Fruit fly (Drosophila melanogaster) whole organism: ENCODE data around the gene DIP-epsilon.

ENCODE experiments used
- Dll ChIP-seq: fragments of >200 bp; optimal IDR thresholded peaks from 2 replicates; lab custom pipeline; 2017
- pan ChIP-seq: fragments of >200 bp; optimal IDR thresholded peaks from 2 replicates; lab custom pipeline; 2017
- psq ChIP-seq: fragments of >200 bp; optimal IDR thresholded peaks from 2 replicates; lab custom pipeline; 2017

DNA sequence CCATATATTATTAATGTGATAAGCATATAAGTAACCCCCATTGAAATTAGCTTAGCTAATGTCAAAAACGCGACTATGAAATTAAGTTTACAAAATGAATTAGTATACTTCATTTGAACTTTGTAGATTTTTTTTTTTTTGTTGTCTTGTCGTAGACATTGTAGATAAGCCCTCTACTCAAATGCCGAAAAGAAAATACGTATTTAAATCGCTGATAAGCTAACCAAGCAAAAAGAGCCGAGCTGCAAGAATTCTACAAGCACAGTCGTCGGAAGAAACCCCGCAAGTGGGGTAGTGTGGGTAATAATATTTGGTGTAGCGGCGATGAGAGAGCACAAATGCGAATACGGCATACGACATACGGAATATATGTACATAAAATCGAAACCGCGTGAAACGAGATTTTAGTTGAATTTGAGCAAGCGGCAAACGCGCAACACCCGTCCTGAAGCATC is 43.6 kb downstream of the DIP-epsilon start, which contains the start of gene Nepl4:
- no peak for TF ChIP-seq pan (lab: Kevin White, UChicago)
- no peak for TF ChIP-seq psq (lab: Kevin White, UChicago)
- TF ChIP-seq Dll (lab: Kevin White, UChicago): no peak
